Worm (Caenorhabditis elegans) whole organism, young adult: ENCODE data around the gene ntc-1.

Experiments
- F33H1.4 ChIP-seq: fragments of 200-800 bp; sonication (Bioruptor generic); IDR thresholded peaks from 2 replicates; pipeline ENCODE4 v1.3.6; 2022; ENCODE audit warnings: missing genetic modification reagents, missing genetic modification characterization, missing compliant biosample characterization
- F55B11.4 ChIP-seq: sonication (generic microtip); optimal IDR thresholded peaks from 2 replicates; lab custom pipeline; 2016; ENCODE audit warnings: missing compliant biosample characterization, missing genetic modification characterization, borderline replicate concordance; ENCODE audit not compliant: insufficient read depth
- K12H6.12 ChIP-seq: fragments of 200-800 bp; sonication (Bioruptor generic); optimal IDR thresholded peaks from 2 replicates; lab custom pipeline; 2018; ENCODE audit warnings: mild to moderate bottlenecking, missing genetic modification characterization, missing compliant biosample characterization
- attf-6 ChIP-seq: fragments of 200-800 bp; sonication (Bioruptor generic); IDR thresholded peaks from 2 replicates; pipeline ENCODE4 v1.3.6; 2022; ENCODE audit warnings: missing genetic modification reagents, missing genetic modification characterization, missing compliant biosample characterization
- bed-2 ChIP-seq: fragments of 200-800 bp; sonication (Bioruptor generic); IDR thresholded peaks from 2 replicates; pipeline ENCODE4 v1.3.6; 2022; ENCODE audit warnings: missing genetic modification reagents, missing genetic modification characterization, missing compliant biosample characterization
- ceh-27 ChIP-seq: fragments of 200-800 bp; sonication (Bioruptor generic); optimal IDR thresholded peaks from 2 replicates; lab custom pipeline; 2018; ENCODE audit warnings: mild to moderate bottlenecking, missing genetic modification characterization, moderate library complexity, missing compliant biosample characterization
- ceh-40 ChIP-seq: fragments of 200-800 bp; sonication (Bioruptor generic); IDR thresholded peaks from 2 replicates; pipeline ENCODE4 v1.3.6; 2022; ENCODE audit warnings: missing genetic modification characterization, missing compliant biosample characterization
- chd-7 ChIP-seq: sonication (generic microtip); optimal IDR thresholded peaks from 2 replicates; lab custom pipeline; 2016; ENCODE audit warnings: mild to moderate bottlenecking, missing genetic modification characterization, moderate library complexity, missing compliant biosample characterization
- egl-44 ChIP-seq: fragments of 200-800 bp; sonication (Bioruptor generic); IDR thresholded peaks from 2 replicates; pipeline ENCODE4 v1.3.6; 2022; ENCODE audit warnings: missing genetic modification reagents, missing genetic modification characterization, missing compliant biosample characterization
- gei-17 ChIP-seq: fragments of 200-800 bp; sonication (Bioruptor generic); optimal IDR thresholded peaks from 2 replicates; lab custom pipeline; 2018; ENCODE audit warnings: mild to moderate bottlenecking, missing genetic modification characterization, missing compliant biosample characterization
- hlh-12 ChIP-seq: sonication (generic microtip); optimal IDR thresholded peaks from 2 replicates; lab custom pipeline; 2016; ENCODE audit warnings: missing genetic modification characterization, missing compliant biosample characterization
- let-526 ChIP-seq: fragments of 200-800 bp; sonication (Bioruptor generic); IDR thresholded peaks from 2 replicates; pipeline ENCODE4 v1.3.6; 2022; ENCODE audit warnings: missing genetic modification reagents, missing genetic modification characterization, missing compliant biosample characterization
- lin-26 ChIP-seq: fragments of 200-800 bp; sonication (Bioruptor generic); IDR thresholded peaks from 2 replicates; pipeline ENCODE4 v1.3.6; 2022; ENCODE audit warnings: missing genetic modification reagents, missing genetic modification characterization, missing compliant biosample characterization
- lin-35 ChIP-seq, 3 experiments: fragments of 150-350 bp in 2 of 3; sonication (generic microtip) in 1 of 3; optimal IDR thresholded peaks; 2 replicates each; lab custom pipeline; 2014 to 2018; ENCODE audit warnings: missing biosample characterization in 3 of 3, missing genetic modification characterization in 3 of 3, missing genetic modification reagents in 3 of 3
- lsl-1 ChIP-seq: fragments of 200-800 bp; sonication (Bioruptor generic); optimal IDR thresholded peaks from 2 replicates; lab custom pipeline; 2018; ENCODE audit warnings: mild to moderate bottlenecking, missing genetic modification characterization, moderate library complexity, missing compliant biosample characterization
- madf-3 ChIP-seq: fragments of 200-800 bp; sonication (Bioruptor generic); IDR thresholded peaks from 2 replicates; pipeline ENCODE4 v1.3.6; 2022; ENCODE audit warnings: missing genetic modification reagents, missing genetic modification characterization, missing compliant biosample characterization
- madf-6 ChIP-seq: fragments of 200-800 bp; sonication (Bioruptor generic); IDR thresholded peaks from 2 replicates; pipeline ENCODE4 v1.3.6; 2022; ENCODE audit warnings: missing genetic modification reagents, missing genetic modification characterization, missing compliant biosample characterization
- madf-8 ChIP-seq: fragments of 200-800 bp; sonication (Bioruptor generic); conservative IDR thresholded peaks from 2 replicates; pipeline ENCODE4 v1.3.6; 2022; ENCODE audit warnings: missing genetic modification reagents, missing genetic modification characterization, missing compliant biosample characterization
- mel-28 ChIP-seq: sonication (generic microtip); optimal IDR thresholded peaks from 2 replicates; lab custom pipeline; 2016; ENCODE audit warnings: borderline replicate concordance, mild to moderate bottlenecking, missing genetic modification characterization, missing compliant biosample characterization
- nhr-179 ChIP-seq: sonication (generic microtip); optimal IDR thresholded peaks from 2 replicates; lab custom pipeline; 2016; ENCODE audit warnings: mild to moderate bottlenecking, missing genetic modification characterization, missing compliant biosample characterization
- nhr-90 ChIP-seq: sonication (generic microtip); optimal IDR thresholded peaks from 2 replicates; lab custom pipeline; 2016; ENCODE audit warnings: missing genotype, mild to moderate bottlenecking, missing genetic modification characterization, missing compliant biosample characterization
- somi-1 ChIP-seq: fragments of 200-800 bp; sonication (Bioruptor generic); optimal IDR thresholded peaks from 2 replicates; lab custom pipeline; 2018; ENCODE audit warnings: mild to moderate bottlenecking, missing genetic modification characterization, missing compliant biosample characterization
- xnd-1 ChIP-seq: sonication (generic microtip); optimal IDR thresholded peaks from 2 replicates; lab custom pipeline; 2016; ENCODE audit warnings: missing genotype, missing genetic modification reagents, missing genetic modification characterization, missing compliant biosample characterization
- zim-3 ChIP-seq: sonication (generic microtip); optimal IDR thresholded peaks from 2 replicates; lab custom pipeline; 2017; ENCODE audit warnings: mild to moderate bottlenecking, missing genetic modification characterization, moderate library complexity, missing compliant biosample characterization

The ntc-1 gene

ce11 chrX:4911287-4911876 is 45.5 kb downstream of the ntc-1 start:
- TF ChIP-seq chd-7 = peak; percentile 1
- TF ChIP-seq madf-3 (GFP tag; lab: Robert Waterston, UW) = 0 out of 2 replicates have a peak, but pooled peaks have one; percentile 61
- no peak for TF ChIP-seq gei-17 (GFP tag; lab: Kevin White, UChicago)
- TF ChIP-seq nhr-90 = no peak
- no peak for TF ChIP-seq madf-6 (GFP tag; lab: Robert Waterston, UW)
- TF ChIP-seq F33H1.4 (GFP tag; lab: Robert Waterston, UW) = no peak

DNA sequence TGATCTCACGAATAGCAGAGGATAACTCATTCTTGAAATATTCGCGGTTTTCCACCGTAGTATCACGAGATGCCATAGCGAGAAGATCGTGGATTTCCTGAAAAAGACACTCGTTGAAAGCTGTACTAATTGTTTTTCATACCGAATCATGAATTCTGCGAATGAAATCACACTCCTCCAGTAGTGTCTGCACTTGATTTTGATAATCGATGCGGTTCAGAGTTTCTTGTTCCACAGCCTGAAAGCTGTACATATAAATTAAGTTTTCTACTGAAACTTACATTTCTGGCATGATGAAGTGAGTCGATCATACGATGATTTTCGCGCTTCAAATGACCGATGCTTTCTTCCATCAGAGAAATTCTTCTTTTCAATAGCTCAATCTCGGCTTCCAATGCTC is 48.6 kb downstream of the ntc-1 start:
- TF ChIP-seq somi-1 (GFP tag; lab: Kevin White, UChicago) = no peak
- TF ChIP-seq ceh-27 = no peak
- no peak for TF ChIP-seq madf-8 (GFP tag; lab: Robert Waterston, UW)

DNA sequence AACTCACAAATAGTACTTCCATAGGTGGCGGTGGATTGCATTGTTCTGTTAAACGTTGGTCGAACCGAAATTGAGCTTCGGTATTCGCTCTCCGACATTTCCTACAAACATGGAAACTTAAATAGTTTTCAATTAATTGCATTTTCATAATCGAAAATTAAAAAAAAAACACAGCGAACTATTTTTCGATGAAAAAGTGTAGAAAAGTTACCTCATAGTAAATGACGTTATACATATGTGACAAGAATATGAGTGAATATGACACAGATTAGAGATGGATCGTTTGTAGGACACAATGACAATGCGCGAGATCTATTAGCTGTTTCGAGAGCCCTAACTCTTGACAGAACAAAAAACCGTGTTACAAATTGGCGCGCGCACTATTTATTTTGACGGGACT is 50.0 kb downstream of the ntc-1 start, which contains the start of gene ifa-4:
ifa-4 (minus strand) TSS at position 101 of the 400 bp plus-strand sequence.
- TF ChIP-seq F55B11.4 = no peak
- TF ChIP-seq ceh-40 (GFP tag; lab: Robert Waterston, UW) = no peak
- no peak for TF ChIP-seq mel-28
- TF ChIP-seq hlh-12 = no peak
- no peak for TF ChIP-seq lin-35 (GFP tag; optimal IDR thresholded peaks at IDR 0.05; lab: Kevin White, UChicago)
- TF ChIP-seq attf-6 (GFP tag; lab: Robert Waterston, UW) = no peak
- TF ChIP-seq egl-44 (GFP tag; lab: Robert Waterston, UW) = no peak
- no peak for TF ChIP-seq zim-3 (tag; lab: Kevin White, UChicago)
- TF ChIP-seq K12H6.12 = no peak
- TF ChIP-seq lsl-1 = no peak
- TF ChIP-seq chd-7 = no peak
- TF ChIP-seq lin-26 (GFP tag; lab: Robert Waterston, UW) = no peak
- TF ChIP-seq let-526 (GFP tag; lab: Robert Waterston, UW) = no peak
- no peak for TF ChIP-seq nhr-179 (tag; lab: Kevin White, UChicago)
- TF ChIP-seq bed-2 (GFP tag; lab: Robert Waterston, UW) = no peak
- no peak for TF ChIP-seq gei-17 (GFP tag; lab: Kevin White, UChicago)
- TF ChIP-seq xnd-1 (tag; lab: Kevin White, UChicago) = no peak
